Worm (Caenorhabditis elegans): ENCODE measurements around the gene K02C4.3.

DNA sequence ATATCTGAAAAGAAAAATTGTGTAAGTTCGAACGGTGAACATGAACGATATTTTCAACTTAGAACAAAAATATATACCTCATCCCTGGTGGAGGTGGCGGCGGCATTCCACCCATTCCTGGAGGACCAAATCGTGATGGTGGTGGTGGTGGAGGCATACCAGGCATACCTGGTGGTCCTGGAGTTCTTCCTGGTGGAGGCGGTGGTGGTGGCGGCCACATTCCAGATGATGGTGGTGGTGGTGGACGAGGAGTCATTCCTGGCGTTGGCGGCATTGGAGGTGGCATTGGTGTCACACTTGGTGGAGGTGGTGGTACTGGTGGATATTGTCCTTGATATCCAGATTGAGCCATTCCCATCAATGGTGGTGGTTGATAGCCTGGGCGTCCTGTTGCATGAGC, 52.0 kb downstream of the K02C4.3 start:
- TF ChIP-seq daf-12 (tag; optimal IDR thresholded peaks at IDR 0.05): no peak
- TF ChIP-seq pqm-1 (tag; optimal IDR thresholded peaks at IDR 0.05): no peak
- TF ChIP-seq lin-39 (tag; optimal IDR thresholded peaks at IDR 0.05): no peak
- TF ChIP-seq nhr-25 (tag; optimal IDR thresholded peaks at IDR 0.05): no peak
- no peak for TF ChIP-seq elt-3 (tag; optimal IDR thresholded peaks at IDR 0.05)
- TF ChIP-seq jun-1 (tag; optimal IDR thresholded peaks at IDR 0.05): no peak
- no peak for TF ChIP-seq unc-62 (GFP tag; optimal IDR thresholded peaks at IDR 0.05)
- no peak for TF ChIP-seq elt-1 (tag; optimal IDR thresholded peaks at IDR 0.05)
- TF ChIP-seq ZK546.5 (tag; optimal IDR thresholded peaks at IDR 0.05): no peak
- no peak for TF ChIP-seq ceh-28 (tag; optimal IDR thresholded peaks at IDR 0.05)
- no peak for TF ChIP-seq ceh-82 (tag; optimal IDR thresholded peaks at IDR 0.05)
- no peak for TF ChIP-seq egl-27 (tag; optimal IDR thresholded peaks at IDR 0.05)

All from whole organism, L3 larva.